Worm (Caenorhabditis elegans) whole organism, L2 larva: ENCODE results near the gene ZK686.3.

Experiments
- ama-1 ChIP-seq: fragments of 150-350 bp; optimal IDR thresholded peaks from 2 replicates; lab custom pipeline; 2018; ENCODE audit warnings: inconsistent platforms
- blmp-1 ChIP-seq: sonication (generic microtip); optimal IDR thresholded peaks from 2 replicates; lab custom pipeline; 2017; ENCODE audit warnings: missing genetic modification characterization, mild to moderate bottlenecking, missing compliant biosample characterization, antibody characterized with exemption, moderate library complexity; ENCODE audit not compliant: insufficient read depth
- lin-11 ChIP-seq: fragments of 150-350 bp; sonication (generic microtip); optimal IDR thresholded peaks from 2 replicates; lab custom pipeline; 2014; ENCODE audit warnings: missing biosample characterization, missing genetic modification characterization, inconsistent platforms, mixed read lengths
- nhr-11 ChIP-seq: fragments of 150-350 bp; optimal IDR thresholded peaks from 2 replicates; lab custom pipeline; 2014; ENCODE audit warnings: missing biosample characterization, missing genetic modification characterization
- nhr-21 ChIP-seq: fragments of 150-350 bp; optimal IDR thresholded peaks from 2 replicates; lab custom pipeline; 2014; ENCODE audit warnings: missing biosample characterization, missing genetic modification characterization
- peb-1 ChIP-seq: fragments of 150-350 bp; optimal IDR thresholded peaks from 2 replicates; lab custom pipeline; 2014; ENCODE audit warnings: missing biosample characterization, missing genetic modification characterization
- zag-1 ChIP-seq: fragments of 150-350 bp; optimal IDR thresholded peaks from 2 replicates; lab custom pipeline; 2014; ENCODE audit warnings: missing biosample characterization, missing genetic modification characterization

- TF ChIP-seq zag-1 (tag; lab: Kevin White, UChicago), result no peak
- no peak for TF ChIP-seq peb-1 (tag; lab: Kevin White, UChicago)
- no peak for TF ChIP-seq nhr-11 (tag; lab: Kevin White, UChicago)
- no peak for TF ChIP-seq lin-11 (tag; lab: Kevin White, UChicago)
- TF ChIP-seq blmp-1 (tag; lab: Kevin White, UChicago), result no peak
- TF ChIP-seq ama-1 (lab: Kevin White, UChicago), result no peak
- no peak for TF ChIP-seq nhr-21 (tag; lab: Kevin White, UChicago)
These were observed 14.5 kb upstream of the ZK686.3 start, which contains the start of gene mab-5 for ce11 chrIII:7783354-7783753.
